Fruit fly (Drosophila melanogaster): ENCODE measurements around the gene CG7272.

The CG7272 gene

DNA sequence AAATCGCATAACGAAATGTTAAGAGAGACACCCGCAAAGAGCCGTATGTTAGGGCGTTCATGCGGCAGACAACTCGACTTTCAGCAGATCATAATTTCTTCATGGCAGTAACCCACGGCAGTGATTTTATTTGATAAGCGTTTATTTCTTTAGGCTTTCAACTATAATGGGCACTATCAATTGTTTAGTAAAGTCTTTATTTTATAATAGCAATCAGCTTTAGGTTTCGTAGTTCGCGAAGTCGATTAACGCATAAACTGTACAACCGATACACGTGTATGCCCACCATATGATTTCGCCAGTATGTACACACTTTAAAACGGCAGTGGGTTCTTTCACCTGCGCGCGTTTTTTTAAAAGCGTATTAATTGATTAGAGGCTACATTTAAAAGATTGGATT lies 7.5 kb downstream of the CG7272 start, which contains the start of gene CG7841:
TSS of gene CG7841 (minus strand) at position 20 of the 400 bp plus-strand sequence.
- no peak for TF ChIP-seq CTCF (optimal IDR thresholded peaks at IDR 0.05)

DNA sequence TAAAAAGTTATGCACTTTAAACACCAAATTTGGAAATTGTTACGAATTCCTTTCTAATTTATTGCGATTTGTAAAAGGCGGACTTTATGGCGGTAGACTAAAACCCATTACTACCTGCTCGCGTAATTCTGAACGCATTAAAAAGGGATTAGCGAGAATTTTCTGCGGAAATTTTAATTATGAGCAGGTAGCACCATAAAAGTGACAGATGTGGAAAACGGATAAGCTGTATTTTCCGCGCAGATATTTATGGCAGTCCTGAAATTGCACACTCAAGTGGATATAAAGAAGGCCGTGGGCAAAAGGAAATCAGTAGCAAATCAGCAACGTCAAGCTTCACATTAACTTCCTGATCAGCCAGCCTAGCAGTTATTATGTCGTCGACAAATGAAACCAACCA lies 8.0 kb downstream of the CG7272 start, which contains the start of gene Z600:
TSS of gene Z600 (plus strand) at position 312 of the 400 bp plus-strand sequence.
- TF ChIP-seq CTCF (optimal IDR thresholded peaks at IDR 0.05) (no peak), CG8478 (optimal IDR thresholded peaks at IDR 0.05) (no peak)

- TF ChIP-seq CG8478 (optimal IDR thresholded peaks at IDR 0.05) (no peak), CTCF (optimal IDR thresholded peaks at IDR 0.05) (no peak)
Observed at dm6 chr3L:15509398-15509797, 8.7 kb downstream of the CG7272 start, which contains the start of the genes gdl and gdl-ORF39. Gene gdl, plus strand, starts transcription at chr3L:15509445. Gene gdl-ORF39, plus strand, starts transcription at chr3L:15509445.

- TF ChIP-seq CTCF (optimal IDR thresholded peaks at IDR 0.05), result no peak
- TF ChIP-seq CG8478 (optimal IDR thresholded peaks at IDR 0.05), result no peak
Observed at dm6 chr3L:15510787-15511186, 10.0 kb downstream of the CG7272 start, which contains the start of gene MsrA. Gene MsrA, plus strand, starts transcription at chr3L:15511052.

DNA sequence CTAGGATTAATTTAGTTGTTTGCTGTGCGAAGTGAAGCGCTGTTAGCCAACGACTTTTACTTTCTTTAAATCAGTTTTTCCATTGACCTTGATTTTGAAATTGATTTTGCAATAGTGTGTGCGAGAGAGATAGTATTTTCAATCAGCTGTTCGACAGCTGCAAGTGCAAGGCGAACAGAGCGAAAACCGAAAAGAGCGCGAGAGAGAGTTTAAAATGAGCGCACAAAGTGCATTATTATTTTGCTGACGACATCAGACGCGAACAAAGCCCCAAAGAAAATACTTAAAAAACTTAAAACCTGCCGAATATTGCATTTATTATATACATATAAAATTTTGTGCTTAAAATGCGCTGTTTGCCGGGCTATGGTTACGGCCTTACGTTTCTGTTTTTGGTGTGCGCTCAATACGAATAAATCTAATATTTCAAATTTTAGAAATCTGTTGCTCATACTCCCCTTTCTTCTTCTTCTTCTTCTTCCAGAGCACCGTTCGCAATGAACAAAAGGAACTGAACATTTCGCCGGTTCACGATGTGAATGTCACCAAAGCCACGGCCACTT lies 11.0 kb downstream of the CG7272 start:
- no peak for TF ChIP-seq CTCF (optimal IDR thresholded peaks at IDR 0.05)
- no peak for TF ChIP-seq CG8478 (optimal IDR thresholded peaks at IDR 0.05)

- no peak for TF ChIP-seq CTCF (optimal IDR thresholded peaks at IDR 0.05)
- TF ChIP-seq CG8478 (optimal IDR thresholded peaks at IDR 0.05), result no peak
Observed at dm6 chr3L:15513264-15513663, 12.5 kb downstream of the CG7272 start.

- TF ChIP-seq CG8478 (optimal IDR thresholded peaks at IDR 0.05) (no peak), CTCF (optimal IDR thresholded peaks at IDR 0.05) (no peak)
Observed at dm6 chr3L:15513726-15514125, 13.0 kb downstream of the CG7272 start.

- TF ChIP-seq CTCF (optimal IDR thresholded peaks at IDR 0.05) (no peak), CG8478 (optimal IDR thresholded peaks at IDR 0.05) (no peak)
Observed at dm6 chr3L:15514405-15514804, 13.7 kb downstream of the CG7272 start.

DNA sequence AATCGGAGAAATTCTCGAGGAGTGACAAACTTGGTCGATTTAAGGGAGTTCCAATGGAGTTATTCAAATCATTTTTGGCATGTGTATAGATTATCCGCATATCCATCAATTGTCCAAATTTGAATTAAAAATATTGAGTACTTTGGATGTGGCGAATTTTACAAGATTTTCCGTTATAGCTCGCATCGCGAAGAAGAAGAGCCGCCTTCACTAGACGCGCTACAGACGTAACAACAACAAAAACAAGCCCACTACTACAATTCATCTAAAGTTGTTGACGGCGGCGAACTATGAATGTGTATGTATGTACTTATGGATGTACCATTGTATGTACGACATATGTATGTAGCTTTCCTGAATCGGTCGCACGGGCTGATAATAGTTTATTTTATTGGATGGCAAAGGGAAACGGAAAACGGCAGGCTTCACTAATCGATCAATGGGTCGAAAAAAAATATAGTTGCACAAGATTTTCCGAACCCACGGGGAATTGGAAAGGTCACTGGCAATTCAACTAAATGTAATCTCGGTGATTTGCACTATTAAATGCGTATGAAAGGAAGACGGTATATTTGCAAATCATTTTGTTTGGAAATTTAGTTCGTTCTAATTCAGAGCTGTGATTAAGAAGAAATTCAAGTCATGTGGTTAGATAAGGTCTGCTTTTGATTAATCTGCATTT lies 14.2 kb downstream of the CG7272 start:
- TF ChIP-seq CTCF (optimal IDR thresholded peaks at IDR 0.05) (no peak), CG8478 (optimal IDR thresholded peaks at IDR 0.05) (no peak)

DNA sequence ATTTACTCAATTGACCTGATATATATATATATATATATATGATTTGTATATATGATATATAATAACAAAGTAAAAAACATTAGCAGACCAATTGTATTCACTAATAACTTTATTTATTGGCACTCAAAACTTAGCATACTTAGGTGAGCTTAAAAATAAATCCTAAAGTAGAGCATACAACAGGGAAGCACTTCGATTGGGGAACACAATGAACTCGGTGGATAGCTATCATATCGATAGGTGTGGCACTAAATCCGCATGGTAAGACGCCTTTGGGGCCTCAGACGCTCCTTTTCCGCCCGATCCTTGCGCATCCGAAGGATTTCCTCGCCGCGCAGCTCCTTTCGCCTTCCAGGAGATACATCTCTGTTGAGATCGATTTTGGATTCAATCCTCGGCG lies 15.7 kb downstream of the CG7272 start:
- TF ChIP-seq CTCF (optimal IDR thresholded peaks at IDR 0.05) (no peak), CG8478 (optimal IDR thresholded peaks at IDR 0.05) (no peak)

DNA sequence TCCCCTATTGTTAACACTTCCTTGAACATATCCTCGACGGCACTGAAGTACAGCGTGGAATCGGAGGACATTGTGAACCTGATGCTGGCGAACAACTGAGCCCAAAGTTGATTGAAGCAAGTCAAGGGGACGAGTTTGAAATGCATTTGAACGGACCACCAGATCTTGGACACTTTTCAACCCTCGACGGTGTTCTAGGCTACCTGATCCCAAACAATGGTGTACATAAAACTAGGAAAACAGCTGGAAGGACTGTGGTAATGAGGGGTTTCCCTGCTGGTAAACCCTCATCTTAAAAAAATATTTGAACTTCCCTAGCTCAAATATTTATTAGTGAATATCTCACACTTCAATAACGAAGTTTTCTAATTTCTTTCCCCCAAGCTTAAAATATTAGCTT lies 16.2 kb downstream of the CG7272 start, which contains the start of gene CG13454:
TSS of gene CG13454 (minus strand) at position 101 of the 400 bp plus-strand sequence.
- no peak for TF ChIP-seq CG8478 (optimal IDR thresholded peaks at IDR 0.05)
- TF ChIP-seq CTCF (optimal IDR thresholded peaks at IDR 0.05), result no peak

- no peak for TF ChIP-seq CG8478 (optimal IDR thresholded peaks at IDR 0.05)
Observed at dm6 chr3L:15517508-15517907, 16.8 kb downstream of the CG7272 start.

DNA sequence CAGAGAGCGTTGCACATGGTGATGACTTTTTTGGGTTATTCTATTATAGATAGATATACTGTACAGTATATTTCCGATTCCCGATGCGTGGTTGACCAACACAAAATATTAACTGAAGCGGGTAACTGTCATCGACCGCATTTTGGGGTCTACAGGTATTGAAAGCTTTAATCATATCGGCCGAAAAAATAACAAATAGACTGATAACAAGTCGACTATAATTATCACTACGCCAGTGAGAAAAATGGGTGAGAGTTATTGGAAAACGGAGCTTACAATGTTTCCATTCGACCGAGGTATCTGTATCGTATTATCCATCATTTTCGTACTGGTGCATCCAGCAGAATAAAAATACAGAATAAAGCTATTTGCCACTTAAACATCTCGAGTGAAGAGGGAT lies 17.6 kb downstream of the CG7272 start:
- TF ChIP-seq CG8478 (optimal IDR thresholded peaks at IDR 0.05) (no peak), CTCF (optimal IDR thresholded peaks at IDR 0.05) (no peak)

- no peak for TF ChIP-seq CG8478 (optimal IDR thresholded peaks at IDR 0.05)
Observed at dm6 chr3L:15519492-15519891, 18.8 kb downstream of the CG7272 start, which contains the start of gene mex1. Gene mex1, minus strand, starts transcription at chr3L:15519592.

DNA sequence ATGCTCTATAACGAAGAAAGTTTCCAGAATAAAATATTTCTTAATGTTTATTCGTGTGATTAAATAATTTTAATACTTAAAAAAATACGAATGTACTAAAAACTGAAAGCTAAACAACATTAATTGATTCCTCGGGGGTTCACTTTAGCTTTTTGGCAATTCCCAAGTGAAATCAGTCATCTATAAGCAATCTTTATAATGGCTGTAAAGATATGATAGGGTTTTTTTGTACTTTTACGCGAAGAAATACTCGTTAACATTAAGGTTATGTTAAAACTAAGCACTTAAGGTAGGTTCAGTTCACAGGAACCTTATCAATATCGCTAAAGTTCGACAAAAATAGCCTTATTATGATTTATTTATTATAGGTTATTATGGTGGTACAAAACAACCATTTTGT lies 19.2 kb downstream of the CG7272 start:
- TF ChIP-seq CTCF (optimal IDR thresholded peaks at IDR 0.05) (no peak), CG8478 (optimal IDR thresholded peaks at IDR 0.05) (no peak)

DNA sequence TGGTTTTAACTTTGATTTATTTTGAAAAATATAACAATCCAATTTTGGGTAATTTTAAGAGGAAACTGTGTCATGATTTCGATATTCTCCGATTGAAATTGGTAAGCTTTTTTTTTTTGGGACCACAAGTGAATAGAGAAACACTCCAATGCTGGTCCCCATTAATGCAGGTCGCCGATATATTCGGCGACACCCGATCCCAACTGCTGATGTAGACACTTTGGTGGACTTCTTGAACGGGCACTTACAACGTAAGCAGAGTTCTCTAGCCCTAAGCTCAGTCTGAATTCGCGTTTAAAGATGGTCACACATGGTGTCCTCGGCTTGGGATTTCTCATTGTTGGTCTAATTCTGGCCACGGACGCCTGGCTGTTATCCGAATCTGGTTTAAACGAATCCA lies 19.6 kb downstream of the CG7272 start, which contains the start of gene yellow-k:
TSS of gene yellow-k (plus strand) at position 301 of the 400 bp plus-strand sequence.
- TF ChIP-seq CG8478 (optimal IDR thresholded peaks at IDR 0.05), result no peak
- TF ChIP-seq CTCF (optimal IDR thresholded peaks at IDR 0.05), result no peak

All from S2 (cell line).